Worm (Caenorhabditis elegans) whole organism, L4/young adult: ENCODE data around the gene F44G4.1.

Source experiments
- dao-5 ChIP-seq: sonication (generic microtip); optimal IDR thresholded peaks from 2 replicates; lab custom pipeline; 2016; ENCODE audit warnings: missing genotype, missing genetic modification characterization, moderate library complexity, missing compliant biosample characterization
- him-1 ChIP-seq: sonication (generic microtip); optimal IDR thresholded peaks from 2 replicates; lab custom pipeline; 2016; ENCODE audit warnings: missing genotype, missing genetic modification reagents, missing genetic modification characterization, missing compliant biosample characterization

DNA sequence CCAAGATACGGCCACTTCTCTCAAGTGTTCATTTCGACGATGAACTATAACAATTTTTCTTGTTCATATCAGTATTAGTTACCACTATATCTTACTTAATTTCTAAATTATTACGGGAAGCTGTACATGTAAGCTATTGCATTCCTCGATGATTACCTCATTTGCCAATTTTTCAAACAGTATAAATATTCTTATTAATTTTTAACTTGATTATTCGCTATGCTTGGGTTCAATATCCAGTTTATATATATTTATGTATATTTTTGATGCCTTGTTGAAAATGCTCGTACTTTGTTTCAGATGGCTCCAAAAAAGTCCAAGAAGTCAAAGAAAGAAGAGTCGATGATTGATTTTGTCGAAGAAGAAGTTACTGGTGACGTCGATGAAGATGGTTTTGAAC, at the start of gene F44G4.1:
- TF ChIP-seq dao-5 (tag; lab: Kevin White, UChicago) (no peak), him-1 (tag; lab: Kevin White, UChicago) (no peak)
